Fruit fly (Drosophila melanogaster) whole organism, adult: Measurements from ENCODE around the gene Pss.

Experiments used
- CG11617 ChIP-seq: fragments of 200-800 bp; sonication (Bioruptor generic); optimal IDR thresholded peaks from 2 replicates; lab custom pipeline; 2017; ENCODE audit warnings: mild to moderate bottlenecking, missing biosample characterization, missing genetic modification reagents, missing genetic modification characterization
- CG12768 ChIP-seq: fragments of 200-800 bp; sonication (Bioruptor generic); optimal IDR thresholded peaks from 2 replicates; lab custom pipeline; 2017; ENCODE audit warnings: missing biosample characterization, missing genetic modification characterization, mild to moderate bottlenecking, moderate library complexity, missing genetic modification reagents
- CG14711 ChIP-seq: fragments of 200-800 bp; sonication (Bioruptor generic); optimal IDR thresholded peaks from 2 replicates; lab custom pipeline; 2018; ENCODE audit warnings: missing biosample characterization, mild to moderate bottlenecking, missing genetic modification characterization, moderate library complexity
- CG1620 ChIP-seq: fragments of 200-800 bp; sonication (Bioruptor generic); optimal IDR thresholded peaks from 2 replicates; lab custom pipeline; 2016; ENCODE audit warnings: missing biosample characterization, missing genetic modification characterization
- CG33017 ChIP-seq: fragments of 200-800 bp; sonication (Bioruptor generic); optimal IDR thresholded peaks from 2 replicates; lab custom pipeline; 2018; ENCODE audit warnings: missing biosample characterization, mild to moderate bottlenecking, missing genetic modification characterization, moderate library complexity
- CG5204 ChIP-seq: fragments of 200-800 bp; sonication (Bioruptor generic); optimal IDR thresholded peaks from 2 replicates; lab custom pipeline; 2016; ENCODE audit warnings: missing biosample characterization, missing genetic modification characterization
- CG7045 ChIP-seq: fragments of 200-800 bp; sonication (Bioruptor generic); optimal IDR thresholded peaks from 2 replicates; lab custom pipeline; 2017; ENCODE audit warnings: missing biosample characterization, mild to moderate bottlenecking, missing genetic modification characterization
- CG7101 ChIP-seq: fragments of 200-800 bp; sonication (Bioruptor generic); optimal IDR thresholded peaks from 2 replicates; lab custom pipeline; 2018; ENCODE audit warnings: missing biosample characterization, mild to moderate bottlenecking, missing genetic modification characterization, moderate library complexity
- Clk ChIP-seq: fragments of 200-800 bp; sonication (Bioruptor generic); optimal IDR thresholded peaks from 2 replicates; lab custom pipeline; 2017; ENCODE audit warnings: missing biosample characterization, missing genetic modification characterization
- Crg-1 ChIP-seq: fragments of 200-800 bp; sonication (Bioruptor generic); optimal IDR thresholded peaks from 2 replicates; lab custom pipeline; 2016; ENCODE audit warnings: missing biosample characterization, missing genetic modification characterization
- Hr96 ChIP-seq: fragments of 200-800 bp; sonication (Bioruptor generic); optimal IDR thresholded peaks from 2 replicates; lab custom pipeline; 2016; ENCODE audit warnings: missing biosample characterization, missing genetic modification characterization
- Mnt ChIP-seq: fragments of 200-800 bp; sonication (Bioruptor generic); optimal IDR thresholded peaks from 2 replicates; lab custom pipeline; 2016; ENCODE audit warnings: missing biosample characterization, mild to moderate bottlenecking, missing genetic modification characterization
- bab1 ChIP-seq: fragments of 200-800 bp; sonication (Bioruptor generic); optimal IDR thresholded peaks from 3 replicates; lab custom pipeline; 2019; ENCODE audit warnings: missing biosample characterization, mild to moderate bottlenecking, missing genetic modification characterization, moderate library complexity
- cic ChIP-seq: fragments of 200-800 bp; sonication (Bioruptor generic); optimal IDR thresholded peaks from 2 replicates; lab custom pipeline; 2017; ENCODE audit warnings: missing biosample characterization, mild to moderate bottlenecking, missing genetic modification characterization, moderate library complexity
- cnc ChIP-seq, 2 experiments: fragments of >200 bp; optimal IDR thresholded peaks; 2 replicates each; lab custom pipeline; 2017
- kay ChIP-seq: fragments of 200-800 bp; sonication (Bioruptor generic); peaks from one replicate; lab custom pipeline; 2016; ENCODE audit warnings: missing biosample characterization, missing genetic modification characterization, borderline replicate concordance
- ovo ChIP-seq: fragments of 200-800 bp; sonication (Bioruptor generic); optimal IDR thresholded peaks from 2 replicates; lab custom pipeline; 2016; ENCODE audit warnings: missing biosample characterization, missing genetic modification characterization
- pad ChIP-seq: fragments of 200-800 bp; sonication (Bioruptor generic); optimal IDR thresholded peaks from 3 replicates; lab custom pipeline; 2017; ENCODE audit warnings: missing biosample characterization, missing genetic modification characterization, mild to moderate bottlenecking, moderate library complexity, missing genetic modification reagents
- tj ChIP-seq: fragments of 200-800 bp; sonication (Bioruptor generic); optimal IDR thresholded peaks from 3 replicates; lab custom pipeline; 2017; ENCODE audit warnings: missing biosample characterization, mild to moderate bottlenecking, missing genetic modification characterization, moderate library complexity
- toe ChIP-seq: fragments of 200-800 bp; sonication (Bioruptor generic); optimal IDR thresholded peaks from 2 replicates; lab custom pipeline; 2016; ENCODE audit warnings: missing biosample characterization, missing genetic modification characterization

Pss gene

dm6 chr3L:20530347-20531177, 4.6 kb upstream of the Pss start:
- TF ChIP-seq tj (GFP tag; lab: Kevin White, UChicago) (peak; percentile 94), Crg-1 (GFP tag; lab: Kevin White, UChicago) (no peak)

dm6 chr3L:20529918-20530317, 3.9 kb upstream of the Pss start:
- peak; percentile 76 for TF ChIP-seq kay (GFP tag; lab: Kevin White, UChicago)
- TF ChIP-seq CG14711 (tag; lab: Kevin White, UChicago) = no peak

dm6 chr3L:20526196-20526740, 294 bp upstream of the Pss start, which contains the start of gene Nubp2:
Nubp2 (plus strand) TSS chr3L:20526576.
- TF ChIP-seq Clk (GFP tag; lab: Kevin White, UChicago) = peak; percentile 90
- TF ChIP-seq CG12768 (GFP tag; lab: Kevin White, UChicago) = peak; percentile 93
- TF ChIP-seq Hr96 (GFP tag; lab: Kevin White, UChicago) = peak; percentile 94
- TF ChIP-seq pad (GFP tag; lab: Kevin White, UChicago) = peak; percentile 86
- peak; percentile 58 for TF ChIP-seq kay (GFP tag; lab: Kevin White, UChicago)
- TF ChIP-seq CG1620 (GFP tag; lab: Kevin White, UChicago) = peak; percentile 97
- peak; percentile 91 for TF ChIP-seq ovo
- TF ChIP-seq CG5204 (GFP tag; lab: Kevin White, UChicago) = peak; percentile 96
- peak; percentile 91 for TF ChIP-seq Crg-1 (GFP tag; lab: Kevin White, UChicago)
- peak; percentile 92 for TF ChIP-seq Mnt (GFP tag; lab: Kevin White, UChicago)
- TF ChIP-seq CG14711 (tag; lab: Kevin White, UChicago) = peak; percentile 88
- peak; percentile 68 for TF ChIP-seq cic
- TF ChIP-seq CG11617 (GFP tag; lab: Kevin White, UChicago) = peak; percentile 96
- peak; percentile 88 for TF ChIP-seq CG33017
- peak; percentile 96 for TF ChIP-seq bab1 (GFP tag; lab: Kevin White, UChicago)
- TF ChIP-seq toe (GFP tag; lab: Kevin White, UChicago) = peak; percentile 98
- TF ChIP-seq CG7101 = peak; percentile 94
- TF ChIP-seq tj (GFP tag; lab: Kevin White, UChicago) = peak; percentile 87
- peak; percentile 96 for TF ChIP-seq CG7045 (GFP tag; lab: Kevin White, UChicago)
- TF ChIP-seq cnc (optimal IDR thresholded peaks at IDR 0.05; lab: Kevin White, UChicago) = no peak

- TF ChIP-seq CG12768 (GFP tag; lab: Kevin White, UChicago) (no peak), cic (no peak), CG7045 (GFP tag; lab: Kevin White, UChicago) (no peak), Clk (GFP tag; lab: Kevin White, UChicago) (no peak), ovo (no peak), toe (GFP tag; lab: Kevin White, UChicago) (no peak), Mnt (GFP tag; lab: Kevin White, UChicago) (no peak), CG7101 (no peak), Crg-1 (GFP tag; lab: Kevin White, UChicago) (no peak), Hr96 (GFP tag; lab: Kevin White, UChicago) (no peak), CG11617 (GFP tag; lab: Kevin White, UChicago) (no peak), bab1 (GFP tag; lab: Kevin White, UChicago) (no peak), CG14711 (tag; lab: Kevin White, UChicago) (no peak), CG1620 (GFP tag; lab: Kevin White, UChicago) (no peak), tj (GFP tag; lab: Kevin White, UChicago) (no peak)
Observed at dm6 chr3L:20525743-20526142, 231 bp downstream of the Pss start.

DNA sequence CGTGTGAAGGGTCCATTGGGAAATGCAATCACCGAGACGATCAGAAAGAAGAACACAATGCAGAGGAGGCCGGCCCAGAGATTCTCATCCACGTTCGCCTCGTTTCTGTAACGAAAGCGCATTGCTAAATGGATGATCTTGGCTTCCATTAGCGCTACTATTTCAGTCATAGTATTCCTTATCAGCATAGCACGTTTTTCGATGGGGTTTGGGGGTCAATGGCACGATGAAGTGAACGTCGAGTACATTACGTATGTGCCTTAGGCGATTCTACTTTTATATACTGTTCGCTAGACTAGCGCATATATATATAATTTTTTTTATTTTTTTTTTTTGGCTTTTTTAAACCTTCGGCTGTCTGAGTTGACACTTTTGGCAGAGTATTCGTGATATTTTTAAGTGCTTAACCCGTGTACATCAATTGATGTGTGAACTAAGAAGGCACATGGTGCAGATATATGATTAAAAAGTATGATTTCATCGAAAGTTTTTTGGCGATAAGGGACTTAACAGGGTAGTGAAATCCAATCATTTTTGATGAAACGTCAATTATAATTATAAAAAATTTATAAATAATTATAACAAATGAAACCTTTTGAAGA, 1.5 kb downstream of the Pss start:
- TF ChIP-seq tj (GFP tag; lab: Kevin White, UChicago) (peak; percentile 50), Mnt (GFP tag; lab: Kevin White, UChicago) (peak; percentile 60), CG7101 (no peak), kay (GFP tag; lab: Kevin White, UChicago) (peak; percentile 42), CG11617 (GFP tag; lab: Kevin White, UChicago) (no peak), cic (peak; percentile 81), CG33017 (no peak)

DNA sequence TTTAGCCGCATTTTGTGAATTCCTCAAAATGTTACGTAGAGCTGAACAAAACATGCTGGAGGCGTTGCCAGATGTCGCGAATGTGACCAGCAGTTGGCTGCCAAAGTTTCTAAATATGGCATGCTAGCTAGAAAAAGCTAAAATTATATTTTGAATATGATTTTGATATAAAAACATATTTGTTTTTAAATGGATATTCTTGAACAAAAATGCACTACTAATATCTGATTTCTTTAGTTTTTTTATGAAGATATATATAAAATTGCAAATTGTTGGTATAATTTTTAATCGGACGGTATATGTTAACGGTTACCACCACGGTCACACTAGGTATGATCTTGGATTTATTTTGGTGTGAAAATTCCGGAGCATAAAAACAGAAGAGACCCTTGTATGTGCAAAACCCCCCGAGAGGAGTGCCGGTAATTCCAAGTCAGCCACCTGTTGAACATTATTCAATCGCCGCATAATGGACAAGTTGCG, 5.2 kb downstream of the Pss start, which contains the start of the genes mTerf3 and CG5104:
mTerf3 (minus strand) TSS at position 86 of the 483 bp plus-strand sequence.
CG5104 (plus strand) TSS at position 323 of the 483 bp plus-strand sequence.
- TF ChIP-seq CG11617 (GFP tag; lab: Kevin White, UChicago) = peak; percentile 56
- TF ChIP-seq kay (GFP tag; lab: Kevin White, UChicago) = peak; percentile 78
- TF ChIP-seq CG5204 (GFP tag; lab: Kevin White, UChicago) = no peak
- TF ChIP-seq Mnt (GFP tag; lab: Kevin White, UChicago) = peak; percentile 47
- TF ChIP-seq CG14711 (tag; lab: Kevin White, UChicago) = peak; percentile 38
- peak; percentile 42 for TF ChIP-seq bab1 (GFP tag; lab: Kevin White, UChicago)
